Worm (Caenorhabditis elegans) whole organism, L4 larva: ENCODE results near the gene F34D10.4.

Experiments used
- D1046.2 ChIP-seq: fragments of 200-800 bp; sonication (Bioruptor generic); IDR thresholded peaks from 2 replicates; pipeline ENCODE4 v1.3.6; 2022; ENCODE audit warnings: missing genetic modification characterization, missing compliant biosample characterization
- F37D6.2 ChIP-seq: sonication (generic microtip); optimal IDR thresholded peaks from 2 replicates; lab custom pipeline; 2016; ENCODE audit warnings: mild to moderate bottlenecking, missing genetic modification characterization, missing compliant biosample characterization
- F49E8.2 ChIP-seq: sonication (generic microtip); optimal IDR thresholded peaks from 2 replicates; lab custom pipeline; 2016; ENCODE audit warnings: missing compliant biosample characterization, mild to moderate bottlenecking, missing genetic modification characterization, borderline replicate concordance
- T20F7.1 ChIP-seq: fragments of 200-800 bp; sonication (Bioruptor generic); optimal IDR thresholded peaks from 2 replicates; lab custom pipeline; 2018; ENCODE audit warnings: mild to moderate bottlenecking, missing genetic modification characterization, missing compliant biosample characterization
- Y105C5A.15 ChIP-seq: fragments of 200-800 bp; sonication (Bioruptor generic); IDR thresholded peaks from 2 replicates; pipeline ENCODE4 v1.3.6; 2022; ENCODE audit warnings: missing genetic modification characterization, missing compliant biosample characterization
- ZK337.2 ChIP-seq: fragments of 200-800 bp; sonication (Bioruptor generic); IDR thresholded peaks from 2 replicates; pipeline ENCODE4 v1.3.6; 2022; ENCODE audit warnings: missing genetic modification reagents, missing genetic modification characterization, missing compliant biosample characterization
- attf-4 ChIP-seq: sonication (generic microtip); optimal IDR thresholded peaks from 3 replicates; lab custom pipeline; 2017; ENCODE audit warnings: missing biosample characterization, missing genetic modification characterization
- ceh-28 ChIP-seq: fragments of 150-350 bp; optimal IDR thresholded peaks from 2 replicates; lab custom pipeline; 2014; ENCODE audit warnings: missing biosample characterization, missing genetic modification reagents, missing genetic modification characterization
- ceh-44 ChIP-seq: fragments of 200-800 bp; sonication (Bioruptor generic); IDR thresholded peaks from 2 replicates; pipeline ENCODE4 v1.3.6; 2022; ENCODE audit warnings: missing genetic modification reagents, missing genetic modification characterization, missing compliant biosample characterization
- ceh-82 ChIP-seq: sonication (generic microtip); optimal IDR thresholded peaks from 2 replicates; lab custom pipeline; 2017; ENCODE audit warnings: missing biosample characterization, missing genetic modification characterization
- ces-1 ChIP-seq: fragments of 150-350 bp; sonication (generic microtip); optimal IDR thresholded peaks from 4 replicates; lab custom pipeline; 2014; ENCODE audit warnings: missing biosample characterization, missing genetic modification reagents, missing genetic modification characterization
- daf-16 ChIP-seq, 3 experiments: sonication (generic microtip); optimal IDR thresholded peaks; 2 replicates each; lab custom pipeline; 2016 to 2017; ENCODE audit warnings: missing genetic modification characterization in 3 of 3, missing genetic modification reagents in 3 of 3, mild to moderate bottlenecking in 2 of 3, missing compliant biosample characterization in 2 of 3, missing biosample characterization in 1 of 3, moderate library complexity in 1 of 3
- dmd-6 ChIP-seq: fragments of 200-800 bp; sonication (Bioruptor generic); IDR thresholded peaks from 2 replicates; pipeline ENCODE4 v1.3.6; 2022; ENCODE audit warnings: missing genetic modification reagents, missing genetic modification characterization, missing compliant biosample characterization
- dpl-1 ChIP-seq: fragments of 150-350 bp; optimal IDR thresholded peaks from 2 replicates; lab custom pipeline; 2014; ENCODE audit warnings: missing biosample characterization, missing genetic modification reagents, missing genetic modification characterization
- duxl-1 ChIP-seq: sonication (generic microtip); optimal IDR thresholded peaks from 2 replicates; lab custom pipeline; 2016; ENCODE audit warnings: mild to moderate bottlenecking, missing genetic modification characterization, moderate library complexity, missing compliant biosample characterization; ENCODE audit not compliant: poor library complexity
- dve-1 ChIP-seq: sonication (generic microtip); optimal IDR thresholded peaks from 2 replicates; lab custom pipeline; 2017; ENCODE audit warnings: antibody characterized with exemption, mild to moderate bottlenecking, missing genetic modification characterization, missing compliant biosample characterization; ENCODE audit not compliant: insufficient read depth
- hlh-11 ChIP-seq: fragments of 200-800 bp; sonication (Bioruptor generic); optimal IDR thresholded peaks from 2 replicates; lab custom pipeline; 2018; ENCODE audit warnings: mild to moderate bottlenecking, missing genetic modification characterization, missing compliant biosample characterization
- hlh-30 ChIP-seq: sonication (generic microtip); optimal IDR thresholded peaks from 2 replicates; lab custom pipeline; 2017; ENCODE audit warnings: antibody characterized with exemption, mild to moderate bottlenecking, missing genetic modification characterization, missing compliant biosample characterization; ENCODE audit not compliant: insufficient read depth
- jun-1 ChIP-seq: fragments of 150-350 bp; optimal IDR thresholded peaks from 2 replicates; lab custom pipeline; 2014; ENCODE audit warnings: missing biosample characterization, missing genetic modification reagents, missing genetic modification characterization
- lim-7 ChIP-seq: fragments of 200-800 bp; sonication (Bioruptor generic); IDR thresholded peaks from 2 replicates; pipeline ENCODE4 v1.3.6; 2022; ENCODE audit warnings: missing genetic modification characterization, missing compliant biosample characterization
- lin-1 ChIP-seq: fragments of 200-800 bp; sonication (Bioruptor generic); IDR thresholded peaks from 2 replicates; pipeline ENCODE4 v1.3.6; 2022; ENCODE audit warnings: missing genetic modification reagents, missing genetic modification characterization, missing compliant biosample characterization
- madf-5 ChIP-seq, 2 experiments: fragments of 200-800 bp; sonication (Bioruptor generic); IDR thresholded peaks; 2 replicates each; pipeline ENCODE4 v1.3.6; 2022; ENCODE audit warnings: missing compliant biosample characterization in 2 of 2, missing genetic modification characterization in 2 of 2
- mdt-29 ChIP-seq: fragments of 200-800 bp; sonication (Bioruptor generic); IDR thresholded peaks from 2 replicates; pipeline ENCODE4 v1.3.6; 2022; ENCODE audit warnings: missing genetic modification reagents, missing genetic modification characterization, missing compliant biosample characterization
- mep-1 ChIP-seq: fragments of 150-350 bp; sonication (generic microtip); optimal IDR thresholded peaks from 3 replicates; lab custom pipeline; 2014; ENCODE audit warnings: missing biosample characterization, missing genetic modification characterization
- mxl-2 ChIP-seq: fragments of 200-800 bp; sonication (Bioruptor generic); conservative IDR thresholded peaks from 2 replicates; pipeline ENCODE4 v1.3.6; 2022; ENCODE audit warnings: missing genetic modification reagents, missing genetic modification characterization, missing compliant biosample characterization
- nhr-28 ChIP-seq: fragments of 150-350 bp; optimal IDR thresholded peaks from 2 replicates; lab custom pipeline; 2014; ENCODE audit warnings: missing biosample characterization, missing genetic modification characterization
- nhr-41 ChIP-seq: fragments of 200-800 bp; sonication (Bioruptor generic); IDR thresholded peaks from 2 replicates; pipeline ENCODE4 v1.3.6; 2022; ENCODE audit warnings: missing genetic modification reagents, missing genetic modification characterization, missing compliant biosample characterization
- nhr-48 ChIP-seq: sonication (generic microtip); optimal IDR thresholded peaks from 2 replicates; lab custom pipeline; 2016; ENCODE audit warnings: mild to moderate bottlenecking, missing genetic modification characterization, missing compliant biosample characterization
- nhr-76 ChIP-seq: fragments of 150-350 bp; optimal IDR thresholded peaks from 2 replicates; lab custom pipeline; 2014; ENCODE audit warnings: missing biosample characterization, missing genetic modification characterization
- nhr-77 ChIP-seq: fragments of 150-350 bp; optimal IDR thresholded peaks from 2 replicates; lab custom pipeline; 2014; ENCODE audit warnings: missing biosample characterization, missing genetic modification characterization
- php-3 ChIP-seq: fragments of 200-800 bp; sonication (Bioruptor generic); IDR thresholded peaks from 2 replicates; pipeline ENCODE4 v1.3.6; 2022; ENCODE audit warnings: missing genetic modification reagents, missing genetic modification characterization, missing compliant biosample characterization
- pqm-1 ChIP-seq: sonication (generic microtip); optimal IDR thresholded peaks from 2 replicates; lab custom pipeline; 2017; ENCODE audit warnings: missing biosample characterization, missing genetic modification characterization
- skn-1 ChIP-seq: fragments of 150-350 bp; optimal IDR thresholded peaks from 2 replicates; lab custom pipeline; 2014; ENCODE audit warnings: missing biosample characterization, missing genetic modification characterization
- snpc-1.2 ChIP-seq: fragments of 200-800 bp; sonication (Bioruptor generic); IDR thresholded peaks from 2 replicates; pipeline ENCODE4 v1.3.6; 2022; ENCODE audit warnings: missing genetic modification reagents, missing genetic modification characterization, missing compliant biosample characterization
- spr-3 ChIP-seq: fragments of 200-800 bp; sonication (Bioruptor generic); optimal IDR thresholded peaks from 2 replicates; lab custom pipeline; 2018; ENCODE audit warnings: mild to moderate bottlenecking, missing genetic modification characterization, missing compliant biosample characterization
- tag-97 ChIP-seq: fragments of 200-800 bp; sonication (Bioruptor generic); IDR thresholded peaks from 2 replicates; pipeline ENCODE4 v1.3.6; 2022; ENCODE audit warnings: missing genetic modification characterization, missing compliant biosample characterization
- tra-1 ChIP-seq: fragments of 200-800 bp; sonication (Bioruptor generic); IDR thresholded peaks from 2 replicates; pipeline ENCODE4 v1.3.6; 2022; ENCODE audit warnings: missing genetic modification reagents, missing genetic modification characterization, missing compliant biosample characterization
- unc-39 ChIP-seq: sonication (generic microtip); optimal IDR thresholded peaks from 2 replicates; lab custom pipeline; 2017; ENCODE audit warnings: missing biosample characterization, missing genetic modification characterization
- unc-62 ChIP-seq, 3 experiments: fragments of 150-350 bp in 1 of 3; sonication (generic microtip); optimal IDR thresholded peaks in 2 of 3; peaks in 1 of 3; 1 replicate in 1 of 3; 2 replicates in 2 of 3; lab custom pipeline; 2014 to 2017; ENCODE audit warnings: missing biosample characterization in 3 of 3, missing genetic modification characterization in 3 of 3, missing genetic modification reagents in 3 of 3, missing genotype in 1 of 3
- vab-7 ChIP-seq: fragments of 200-800 bp; sonication (Bioruptor generic); IDR thresholded peaks from 2 replicates; pipeline ENCODE4 v1.3.6; 2022; ENCODE audit warnings: missing genetic modification reagents, missing genetic modification characterization, missing compliant biosample characterization
- zfp-3 ChIP-seq: fragments of 200-800 bp; sonication (Bioruptor generic); conservative IDR thresholded peaks from 2 replicates; pipeline ENCODE4 v1.3.6; 2022; ENCODE audit warnings: missing genetic modification reagents, missing genetic modification characterization, missing compliant biosample characterization
- zip-2 ChIP-seq: fragments of 150-350 bp; optimal IDR thresholded peaks from 2 replicates; lab custom pipeline; 2014; ENCODE audit warnings: missing biosample characterization, missing genetic modification characterization
- ztf-11 ChIP-seq: fragments of 150-350 bp; optimal IDR thresholded peaks from 2 replicates; lab custom pipeline; 2014; ENCODE audit warnings: missing biosample characterization, missing genetic modification characterization
- ztf-7 ChIP-seq: fragments of 150-350 bp; optimal IDR thresholded peaks from 2 replicates; lab custom pipeline; 2014; ENCODE audit warnings: missing biosample characterization, missing genetic modification characterization

Gene F34D10.4

DNA sequence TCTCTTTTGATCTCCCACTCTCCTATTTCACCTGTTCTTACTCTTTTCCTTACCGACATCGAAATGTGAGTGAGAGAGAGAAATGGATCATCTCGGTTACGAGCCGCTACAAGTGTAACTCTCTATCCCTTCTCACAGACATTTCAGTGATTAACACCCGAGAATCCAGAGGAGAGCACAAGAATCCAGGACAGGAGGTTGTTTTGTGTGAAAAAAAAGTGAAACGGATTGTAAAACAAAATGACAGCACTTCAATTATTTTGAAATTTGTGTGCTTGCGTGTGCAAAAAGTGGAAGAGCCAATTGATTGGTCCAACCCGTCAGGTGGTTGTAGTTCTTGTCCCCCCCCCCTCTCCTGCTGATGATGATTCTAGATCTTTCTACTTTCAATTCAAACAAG lies 46.5 kb downstream of the F34D10.4 start (continued):
- no peak for TF ChIP-seq ceh-28 (tag; lab: Kevin White, UChicago)
- TF ChIP-seq Y105C5A.15 (GFP tag; lab: Robert Waterston, UW), result no peak
- no peak for TF ChIP-seq ceh-44 (GFP tag; lab: Robert Waterston, UW)
- peak; percentile 23 for TF ChIP-seq hlh-30 (tag; lab: Kevin White, UChicago)
- TF ChIP-seq attf-4 (tag; lab: Kevin White, UChicago), result no peak
- no peak for TF ChIP-seq F37D6.2
- no peak for TF ChIP-seq ces-1 (GFP tag; lab: Kevin White, UChicago)
- TF ChIP-seq unc-39 (tag; lab: Kevin White, UChicago), result no peak
- TF ChIP-seq dmd-6, result no peak
- TF ChIP-seq pqm-1 (tag; lab: Kevin White, UChicago), result no peak
- TF ChIP-seq ztf-11 (tag; lab: Kevin White, UChicago), result no peak
- no peak for TF ChIP-seq madf-5 (GFP tag; IDR thresholded peaks at IDR 0.05; lab: Robert Waterston, UW)
- TF ChIP-seq nhr-28 (tag; lab: Kevin White, UChicago), result peak; percentile 24
- TF ChIP-seq zfp-3, result no peak
- TF ChIP-seq ztf-7 (tag; lab: Kevin White, UChicago), result no peak
- no peak for TF ChIP-seq T20F7.1 (GFP tag; lab: Kevin White, UChicago)
- TF ChIP-seq nhr-41 (GFP tag; lab: Robert Waterston, UW), result no peak
- no peak for TF ChIP-seq nhr-76 (tag; lab: Kevin White, UChicago)
- TF ChIP-seq mdt-29 (GFP tag; lab: Robert Waterston, UW), result no peak
- no peak for TF ChIP-seq mxl-2 (GFP tag; lab: Robert Waterston, UW)
- no peak for TF ChIP-seq snpc-1.2 (GFP tag; lab: Robert Waterston, UW)

ce11 chrIII:3783914-3784313 lies 47.5 kb downstream of the F34D10.4 start:
- TF ChIP-seq duxl-1 (tag; lab: Kevin White, UChicago) (no peak), unc-62 (GFP tag; optimal IDR thresholded peaks at IDR 0.05 in 1 of 2; lab: Kevin White, UChicago) (peak in 1 of 2 experiments; percentile 96), unc-62 (tag; optimal IDR thresholded peaks at IDR 0.05; lab: Kevin White, UChicago) (no peak), hlh-30 (tag; lab: Kevin White, UChicago) (peak; percentile 35), skn-1 (tag; lab: Kevin White, UChicago) (no peak), tra-1 (GFP tag; lab: Robert Waterston, UW) (no peak)
- TF ChIP-seq, all 104 proteins: peak for 2

ce11 chrIII:3785094-3785493 lies 48.7 kb downstream of the F34D10.4 start:
- TF ChIP-seq lin-1 (GFP tag; lab: Robert Waterston, UW), result no peak
- no peak for TF ChIP-seq daf-16 (GFP tag; optimal IDR thresholded peaks at IDR 0.05; lab: Kevin White, UChicago)
- peak; percentile 21 for TF ChIP-seq daf-16 (tag; optimal IDR thresholded peaks at IDR 0.05; lab: Kevin White, UChicago)
- TF ChIP-seq dmd-6, result 0 out of 2 replicates have a peak, but pooled peaks have one; percentile 9
- peak; percentile 57 for TF ChIP-seq dve-1 (tag; lab: Kevin White, UChicago)
- TF ChIP-seq php-3 (GFP tag; lab: Robert Waterston, UW), result peak; percentile 66; the same call in 1 of the 2 replicates
- TF ChIP-seq nhr-28 (tag; lab: Kevin White, UChicago), result peak; percentile 34
- TF ChIP-seq pqm-1 (tag; lab: Kevin White, UChicago), result peak; percentile 81
- TF ChIP-seq hlh-11 (tag; lab: Kevin White, UChicago), result peak; percentile 45
- no peak for TF ChIP-seq D1046.2
- TF ChIP-seq, all 104 proteins: peak for 7

DNA sequence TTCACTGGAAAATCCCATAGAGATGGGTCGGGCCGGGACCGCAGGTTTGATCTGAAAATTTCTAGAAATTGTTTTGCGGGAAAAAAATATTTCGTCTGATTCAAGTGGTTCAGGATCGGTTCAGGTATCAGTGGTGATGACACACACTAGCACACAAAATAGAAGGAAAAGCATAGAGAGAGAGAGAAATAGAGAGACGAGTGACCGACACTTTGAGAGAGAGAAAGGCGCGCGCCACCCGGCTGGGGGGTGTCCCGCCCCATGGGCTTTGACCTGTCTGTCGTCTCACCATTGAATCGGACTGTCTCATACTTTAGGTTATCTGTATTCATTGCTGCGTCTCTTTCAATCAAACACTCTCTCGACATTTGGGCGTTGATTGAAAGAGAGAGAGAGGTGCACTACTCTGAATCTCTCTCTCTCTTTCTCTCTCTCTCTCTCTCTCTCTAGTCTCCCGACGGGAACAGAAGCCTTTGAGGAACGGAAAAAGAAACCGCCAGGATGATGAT lies 50.1 kb downstream of the F34D10.4 start, which contains the start of gene acy-3:
acy-3 (minus strand) TSS at position 51 of the 509 bp plus-strand sequence.
- TF ChIP-seq lim-7 (GFP tag; lab: Robert Waterston, UW) (no peak), ceh-82 (no peak), ZK337.2 (GFP tag; lab: Robert Waterston, UW) (no peak), jun-1 (tag; lab: Kevin White, UChicago) (no peak), tag-97 (no peak), unc-62 (GFP tag; optimal IDR thresholded peaks at IDR 0.05 in 1 of 2; lab: Kevin White, UChicago) (no peak), unc-62 (tag; optimal IDR thresholded peaks at IDR 0.05; lab: Kevin White, UChicago) (no peak), zip-2 (no peak), dpl-1 (GFP tag; lab: Kevin White, UChicago) (peak; percentile 27), ceh-44 (GFP tag; lab: Robert Waterston, UW) (no peak), spr-3 (GFP tag; lab: Kevin White, UChicago) (no peak), ces-1 (GFP tag; lab: Kevin White, UChicago) (no peak), nhr-77 (tag; lab: Kevin White, UChicago) (peak; percentile 23), mep-1 (peak; percentile 55), F49E8.2 (tag; lab: Kevin White, UChicago) (no peak), nhr-48 (peak; percentile 49), vab-7 (no peak)
